Worm (Caenorhabditis elegans) whole organism, L1 larva: ENCODE results near the gene C25H3.7.

ENCODE experiments used
- C16A3.4 ChIP-seq: fragments of 150-350 bp; optimal IDR thresholded peaks from 2 replicates; lab custom pipeline; 2014; ENCODE audit warnings: missing biosample characterization, missing genetic modification characterization
- C34B4.2 ChIP-seq: sonication (generic microtip); optimal IDR thresholded peaks from 2 replicates; lab custom pipeline; 2017; ENCODE audit warnings: mild to moderate bottlenecking, missing genetic modification characterization, missing compliant biosample characterization
- Y116A8C.19 ChIP-seq: sonication (generic microtip); optimal IDR thresholded peaks from 2 replicates; lab custom pipeline; 2016; ENCODE audit warnings: missing compliant biosample characterization, missing genetic modification characterization, borderline replicate concordance
- ama-1 ChIP-seq: fragments of 150-350 bp; optimal IDR thresholded peaks from 2 replicates; lab custom pipeline; 2014
- blmp-1 ChIP-seq: fragments of 150-350 bp; optimal IDR thresholded peaks from 2 replicates; lab custom pipeline; 2014; ENCODE audit warnings: missing biosample characterization, missing genetic modification characterization
- ceh-63 ChIP-seq: fragments of 200-800 bp; sonication (Bioruptor generic); optimal IDR thresholded peaks from 2 replicates; lab custom pipeline; 2018; ENCODE audit warnings: mild to moderate bottlenecking, missing genetic modification characterization, missing compliant biosample characterization
- ceh-82 ChIP-seq, 3 experiments: fragments of 150-350 bp in 1 of 3; sonication (generic microtip) in 2 of 3; optimal IDR thresholded peaks; 2 replicates each; lab custom pipeline; 2014 to 2017; ENCODE audit warnings: missing biosample characterization in 3 of 3, missing genetic modification characterization in 3 of 3
- ceh-88 ChIP-seq: fragments of 200-800 bp; sonication (Bioruptor generic); IDR thresholded peaks from 2 replicates; pipeline ENCODE4 v1.3.6; 2022; ENCODE audit warnings: missing genetic modification characterization, missing compliant biosample characterization
- ceh-90 ChIP-seq: sonication (generic microtip); optimal IDR thresholded peaks from 2 replicates; lab custom pipeline; 2016; ENCODE audit warnings: missing genetic modification characterization, missing compliant biosample characterization
- ces-1 ChIP-seq: fragments of 150-350 bp; optimal IDR thresholded peaks from 2 replicates; lab custom pipeline; 2014; ENCODE audit warnings: missing biosample characterization, missing genetic modification reagents, missing genetic modification characterization
- efl-1 ChIP-seq, 4 experiments: fragments of 150-350 bp; optimal IDR thresholded peaks in 3 of 4; peaks in 1 of 4; 1 replicate in 1 of 4; 2 replicates in 3 of 4; lab custom pipeline; 2014; ENCODE audit warnings: missing biosample characterization in 2 of 4, missing genetic modification characterization in 2 of 4, missing genetic modification reagents in 2 of 4
- efl-3 ChIP-seq: fragments of 200-800 bp; sonication (Bioruptor generic); optimal IDR thresholded peaks from 2 replicates; lab custom pipeline; 2018; ENCODE audit warnings: mild to moderate bottlenecking, missing genetic modification characterization, missing compliant biosample characterization
- elt-3 ChIP-seq, 6 experiments: fragments of 150-350 bp in 1 of 6; sonication (generic microtip); optimal IDR thresholded peaks; 2 replicates each; lab custom pipeline; 2017 to 2018; ENCODE audit warnings: missing biosample characterization in 6 of 6, missing genetic modification characterization in 6 of 6, inconsistent platforms in 1 of 6
- ets-5 ChIP-seq: fragments of 200-800 bp; sonication (Bioruptor generic); IDR thresholded peaks from 2 replicates; pipeline ENCODE4 v1.3.6; 2022; ENCODE audit warnings: missing genetic modification characterization, missing compliant biosample characterization
- fkh-10 ChIP-seq: sonication (generic microtip); optimal IDR thresholded peaks from 2 replicates; lab custom pipeline; 2017; ENCODE audit warnings: missing biosample characterization, missing genetic modification reagents, missing genetic modification characterization
- fkh-8 ChIP-seq: sonication (generic microtip); optimal IDR thresholded peaks from 2 replicates; lab custom pipeline; 2016; ENCODE audit warnings: mild to moderate bottlenecking, missing genetic modification characterization, missing compliant biosample characterization
- grh-1 ChIP-seq: fragments of 200-800 bp; sonication (Bioruptor generic); IDR thresholded peaks from 2 replicates; pipeline ENCODE4 v1.3.6; 2022; ENCODE audit warnings: missing genetic modification reagents, missing genetic modification characterization, missing compliant biosample characterization
- hlh-17 ChIP-seq: fragments of 200-800 bp; sonication (Bioruptor generic); optimal IDR thresholded peaks from 2 replicates; lab custom pipeline; 2018; ENCODE audit warnings: missing genetic modification characterization, mild to moderate bottlenecking, missing compliant biosample characterization, moderate library complexity, borderline replicate concordance
- hlh-4 ChIP-seq: sonication (generic microtip); optimal IDR thresholded peaks from 2 replicates; lab custom pipeline; 2016; ENCODE audit warnings: mild to moderate bottlenecking, missing genetic modification characterization, missing compliant biosample characterization
- hpl-2 ChIP-seq: fragments of 150-350 bp; optimal IDR thresholded peaks from 2 replicates; lab custom pipeline; 2014; ENCODE audit warnings: missing biosample characterization, missing genetic modification reagents, missing genetic modification characterization
- irx-1 ChIP-seq: sonication (generic microtip); optimal IDR thresholded peaks from 2 replicates; lab custom pipeline; 2016; ENCODE audit warnings: missing genetic modification characterization, missing compliant biosample characterization
- jun-1 ChIP-seq: fragments of 150-350 bp; optimal IDR thresholded peaks from 2 replicates; lab custom pipeline; 2014; ENCODE audit warnings: missing biosample characterization, missing genetic modification reagents, missing genetic modification characterization
- lin-13 ChIP-seq: fragments of 150-350 bp; optimal IDR thresholded peaks from 2 replicates; lab custom pipeline; 2014; ENCODE audit warnings: missing biosample characterization, missing genetic modification reagents, missing genetic modification characterization
- lin-14 ChIP-seq: fragments of 200-800 bp; sonication (Bioruptor generic); optimal IDR thresholded peaks from 2 replicates; lab custom pipeline; 2018; ENCODE audit warnings: mild to moderate bottlenecking, missing genetic modification characterization, moderate library complexity, missing compliant biosample characterization
- lin-15B ChIP-seq: fragments of 150-350 bp; sonication (generic microtip); optimal IDR thresholded peaks from 3 replicates; lab custom pipeline; 2014; ENCODE audit warnings: missing biosample characterization, missing genetic modification characterization
- lin-35 ChIP-seq, 2 experiments: fragments of 150-350 bp; optimal IDR thresholded peaks; 2 replicates each; lab custom pipeline; 2014; ENCODE audit warnings: missing biosample characterization in 2 of 2, missing genetic modification characterization in 2 of 2, missing genetic modification reagents in 2 of 2
- lin-39 ChIP-seq: fragments of 150-350 bp; optimal IDR thresholded peaks from 2 replicates; lab custom pipeline; 2014; ENCODE audit warnings: missing biosample characterization, missing genetic modification reagents, missing genetic modification characterization
- lsy-2 ChIP-seq, 2 experiments: fragments of 150-350 bp; optimal IDR thresholded peaks; 2 replicates each; lab custom pipeline; 2014; ENCODE audit warnings: missing biosample characterization in 2 of 2, missing genetic modification characterization in 2 of 2
- mab-9 ChIP-seq: fragments of 200-800 bp; sonication (Bioruptor generic); IDR thresholded peaks from 2 replicates; pipeline ENCODE4 v1.3.6; 2022; ENCODE audit warnings: missing genetic modification reagents, missing genetic modification characterization, missing compliant biosample characterization
- mdl-1 ChIP-seq, 2 experiments: fragments of 150-350 bp; optimal IDR thresholded peaks; 2 replicates each; lab custom pipeline; 2014 to 2017; ENCODE audit warnings: missing biosample characterization in 2 of 2, missing genetic modification characterization in 2 of 2, inconsistent platforms in 1 of 2
- mep-1 ChIP-seq: fragments of 150-350 bp; optimal IDR thresholded peaks from 2 replicates; lab custom pipeline; 2014; ENCODE audit warnings: missing biosample characterization, missing genetic modification characterization
- nhr-12 ChIP-seq: sonication (generic microtip); optimal IDR thresholded peaks from 2 replicates; lab custom pipeline; 2017; ENCODE audit warnings: missing biosample characterization, missing genetic modification characterization
- nhr-19 ChIP-seq: fragments of 200-800 bp; sonication (Bioruptor generic); conservative IDR thresholded peaks from 2 replicates; pipeline ENCODE4 v1.3.6; 2022; ENCODE audit warnings: missing genetic modification characterization, missing compliant biosample characterization
- nhr-28 ChIP-seq: fragments of 150-350 bp; optimal IDR thresholded peaks from 2 replicates; lab custom pipeline; 2014; ENCODE audit warnings: missing biosample characterization, missing genetic modification characterization
- nhr-47 ChIP-seq: sonication (generic microtip); optimal IDR thresholded peaks from 2 replicates; lab custom pipeline; 2016; ENCODE audit warnings: mild to moderate bottlenecking, missing genetic modification characterization, moderate library complexity, missing compliant biosample characterization
- nhr-84 ChIP-seq: sonication (generic microtip); optimal IDR thresholded peaks from 2 replicates; lab custom pipeline; 2017; ENCODE audit warnings: missing biosample characterization, missing genetic modification characterization
- nhr-85 ChIP-seq: sonication (generic microtip); peaks from one replicate; lab custom pipeline; 2016; ENCODE audit warnings: missing genetic modification characterization, inconsistent platforms, missing compliant biosample characterization
- pag-3 ChIP-seq: sonication (generic microtip); optimal IDR thresholded peaks from 2 replicates; lab custom pipeline; 2017; ENCODE audit warnings: missing genetic modification characterization, mild to moderate bottlenecking, missing compliant biosample characterization, antibody characterized with exemption, borderline replicate concordance; ENCODE audit not compliant: insufficient read depth
- rnt-1 ChIP-seq: sonication (generic microtip); optimal IDR thresholded peaks from 2 replicates; lab custom pipeline; 2016; ENCODE audit warnings: mild to moderate bottlenecking, missing genetic modification characterization, moderate library complexity, missing compliant biosample characterization
- skn-1 ChIP-seq: fragments of 150-350 bp; optimal IDR thresholded peaks from 2 replicates; lab custom pipeline; 2014; ENCODE audit warnings: missing biosample characterization, missing genetic modification characterization
- snpc-4 ChIP-seq: fragments of 150-350 bp; optimal IDR thresholded peaks from 2 replicates; lab custom pipeline; 2014; ENCODE audit warnings: missing biosample characterization, missing genetic modification characterization
- snu-23 ChIP-seq: sonication (generic microtip); optimal IDR thresholded peaks from 2 replicates; lab custom pipeline; 2016; ENCODE audit warnings: missing genetic modification characterization, missing compliant biosample characterization
- sptf-1 ChIP-seq: fragments of 150-350 bp; optimal IDR thresholded peaks from 2 replicates; lab custom pipeline; 2014; ENCODE audit warnings: missing biosample characterization, missing genetic modification characterization
- swsn-7 ChIP-seq: sonication (generic microtip); optimal IDR thresholded peaks from 2 replicates; lab custom pipeline; 2016; ENCODE audit warnings: missing genetic modification characterization, missing compliant biosample characterization
- unc-30 ChIP-seq: sonication (generic microtip); optimal IDR thresholded peaks from 2 replicates; lab custom pipeline; 2017; ENCODE audit warnings: missing biosample characterization, missing genetic modification characterization
- unc-86 ChIP-seq: sonication (generic microtip); optimal IDR thresholded peaks from 2 replicates; lab custom pipeline; 2016; ENCODE audit warnings: missing genetic modification characterization, missing compliant biosample characterization
- xbp-1 ChIP-seq: sonication (generic microtip); optimal IDR thresholded peaks from 2 replicates; lab custom pipeline; 2016; ENCODE audit warnings: missing genetic modification characterization, missing compliant biosample characterization
- zag-1 ChIP-seq: fragments of 150-350 bp; optimal IDR thresholded peaks from 2 replicates; lab custom pipeline; 2014; ENCODE audit warnings: missing biosample characterization, missing genetic modification characterization
- zip-4 ChIP-seq: fragments of 200-800 bp; sonication (Bioruptor generic); optimal IDR thresholded peaks from 2 replicates; lab custom pipeline; 2018; ENCODE audit warnings: mild to moderate bottlenecking, missing genetic modification characterization, moderate library complexity, missing compliant biosample characterization
- ztf-11 ChIP-seq, 2 experiments: sonication (generic microtip); optimal IDR thresholded peaks; 2 replicates each; lab custom pipeline; 2016 to 2017; ENCODE audit warnings: missing genetic modification characterization in 2 of 2, missing biosample characterization in 1 of 2, missing compliant biosample characterization in 1 of 2

Gene C25H3.7

DNA sequence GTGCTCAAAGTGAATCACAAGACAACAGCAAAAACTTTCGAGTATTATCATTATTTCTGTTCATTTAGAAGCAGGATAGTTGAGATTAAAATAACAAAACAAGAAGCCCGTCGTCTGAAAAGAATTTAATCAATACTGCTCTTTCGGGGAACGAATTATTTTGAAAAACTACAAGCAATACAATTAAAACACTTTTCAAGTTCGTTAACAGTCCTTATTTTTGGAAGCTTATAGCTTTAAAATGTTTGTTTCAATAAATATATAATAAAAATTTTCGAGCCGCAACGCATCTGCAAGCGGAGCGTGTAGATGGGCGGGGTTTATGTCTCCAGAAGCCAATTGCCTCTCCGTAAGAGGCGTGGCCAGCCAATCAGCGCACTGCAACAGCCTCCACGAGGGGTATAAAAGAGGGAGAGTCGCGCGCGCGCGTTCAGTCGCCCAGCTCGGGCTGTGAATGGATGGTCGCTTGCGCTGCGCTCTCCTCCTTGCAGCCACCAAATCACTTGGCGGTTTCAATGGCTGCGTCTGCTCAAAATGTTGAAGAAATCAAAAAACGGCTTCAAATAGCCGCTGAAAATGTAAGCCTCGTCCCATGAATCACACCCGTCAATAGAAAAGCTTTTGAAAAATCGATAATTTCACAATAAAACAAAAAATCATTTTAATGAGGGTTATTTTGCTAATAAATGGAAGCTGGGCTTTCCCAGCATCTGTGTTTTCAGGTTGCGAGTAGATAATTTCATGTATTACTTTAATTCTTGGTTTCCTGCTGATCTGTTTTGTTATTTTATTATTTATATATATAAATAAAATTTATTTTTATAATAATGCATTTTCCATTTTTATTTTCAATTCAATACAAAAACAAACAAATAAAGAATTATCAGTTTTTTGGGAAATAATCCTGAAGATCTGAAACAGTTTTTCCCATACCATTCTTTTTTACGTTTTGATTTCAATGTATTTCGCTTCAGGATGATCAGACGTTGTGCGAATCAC is 7.7 kb downstream of the C25H3.7 start, which contains the start of the genes ift-43 and mdt-26 (continued):
- peak; percentile 78 for TF ChIP-seq rnt-1 (tag; lab: Kevin White, UChicago)
- peak; percentile 76 for TF ChIP-seq lin-14 (GFP tag; lab: Kevin White, UChicago)
- peak; percentile 71 for TF ChIP-seq ceh-88 (GFP tag; lab: Robert Waterston, UW)
- peak; percentile 44 for TF ChIP-seq blmp-1 (tag; lab: Kevin White, UChicago)
- peak in 2 of 6 experiments; percentile 57 to 58 for TF ChIP-seq elt-3 (tag; optimal IDR thresholded peaks at IDR 0.05; lab: Kevin White, UChicago)
- TF ChIP-seq C34B4.2 (tag; lab: Kevin White, UChicago), result peak; percentile 14
- peak; percentile 83 to 90 for TF ChIP-seq lsy-2 (tag; optimal IDR thresholded peaks at IDR 0.05; lab: Kevin White, UChicago)
- TF ChIP-seq skn-1 (tag; lab: Kevin White, UChicago), result peak; percentile 84
- no peak for TF ChIP-seq nhr-28 (tag; lab: Kevin White, UChicago)
- TF ChIP-seq grh-1 (GFP tag; lab: Robert Waterston, UW), result peak; percentile 66
- peak; percentile 93 for TF ChIP-seq snu-23 (GFP tag; lab: Kevin White, UChicago)
- TF ChIP-seq hlh-17 (GFP tag; lab: Kevin White, UChicago), result peak; percentile 54
- peak; percentile 76 for TF ChIP-seq fkh-10 (GFP tag; lab: Kevin White, UChicago)
- TF ChIP-seq lin-35 (GFP tag; optimal IDR thresholded peaks at IDR 0.05; lab: Kevin White, UChicago), result peak; percentile 77 to 79
- TF ChIP-seq ets-5 (GFP tag; lab: Robert Waterston, UW), result no peak
- no peak for TF ChIP-seq Y116A8C.19 (tag; lab: Kevin White, UChicago)
- TF ChIP-seq hpl-2 (GFP tag; lab: Kevin White, UChicago), result peak; percentile 49
- TF ChIP-seq fkh-8 (tag; lab: Kevin White, UChicago), result peak; percentile 90
- peak; percentile 67 for TF ChIP-seq lin-13 (GFP tag; lab: Kevin White, UChicago)
- TF ChIP-seq nhr-19, result peak; percentile 81
- TF ChIP-seq mep-1 (tag; lab: Kevin White, UChicago), result peak; percentile 74
- peak; percentile 68 to 74 for TF ChIP-seq efl-1 (optimal IDR thresholded peaks at IDR 0.05; lab: Kevin White, UChicago)
- TF ChIP-seq efl-1 (GFP tag; optimal IDR thresholded peaks at IDR 0.05 in 1 of 2; lab: Kevin White, UChicago), result peak; percentile 64 to 96
- peak; percentile 20 for TF ChIP-seq hlh-4 (tag; lab: Kevin White, UChicago)
- TF ChIP-seq zag-1, result no peak
- TF ChIP-seq efl-3 (GFP tag; lab: Kevin White, UChicago), result peak; percentile 74
- peak; percentile 77 for TF ChIP-seq zip-4 (GFP tag; lab: Kevin White, UChicago)
- peak; percentile 38 for TF ChIP-seq lin-39 (tag; lab: Kevin White, UChicago)
- TF ChIP-seq xbp-1, result peak; percentile 96
- TF ChIP-seq snpc-4, result peak; percentile 58
- peak; percentile 94 for TF ChIP-seq nhr-47 (tag; lab: Kevin White, UChicago)
- TF ChIP-seq lin-15B (tag; lab: Kevin White, UChicago), result peak; percentile 67
- peak in 1 of 2 experiments; percentile 78 for TF ChIP-seq mdl-1 (tag; optimal IDR thresholded peaks at IDR 0.05; lab: Kevin White, UChicago)
- TF ChIP-seq irx-1 (tag; lab: Kevin White, UChicago), result peak; percentile 87
- peak; percentile 1 for TF ChIP-seq pag-3 (tag; lab: Kevin White, UChicago)
- TF ChIP-seq ceh-82 (tag; optimal IDR thresholded peaks at IDR 0.05; lab: Kevin White, UChicago), result peak; percentile 17 to 89 (median 77)
- peak in 1 of 2 experiments; percentile 82 for TF ChIP-seq ztf-11 (tag; optimal IDR thresholded peaks at IDR 0.05; lab: Kevin White, UChicago)
- no peak for TF ChIP-seq ceh-90 (tag; lab: Kevin White, UChicago)
- no peak for TF ChIP-seq sptf-1 (tag; lab: Kevin White, UChicago)
- no peak for TF ChIP-seq unc-30 (tag; lab: Kevin White, UChicago)
- peak; percentile 15 for TF ChIP-seq ceh-63 (GFP tag; lab: Kevin White, UChicago)
- peak; percentile 99 for TF ChIP-seq ama-1 (lab: Kevin White, UChicago)
- TF ChIP-seq jun-1 (tag; lab: Kevin White, UChicago), result peak; percentile 82
- no peak for TF ChIP-seq nhr-12
- peak; percentile 93 for TF ChIP-seq swsn-7
- TF ChIP-seq C16A3.4, result peak; percentile 76
- TF ChIP-seq unc-86 (tag; lab: Kevin White, UChicago), result peak; percentile 88
- TF ChIP-seq nhr-84 (tag; lab: Kevin White, UChicago), result no peak
- TF ChIP-seq ces-1 (GFP tag; lab: Kevin White, UChicago), result no peak
- peak; percentile 80 for TF ChIP-seq mab-9
- peak; percentile 87 for TF ChIP-seq nhr-85 (tag; lab: Kevin White, UChicago)
